Fruit fly (Drosophila melanogaster): ENCODE measurements around the gene t-Grip91.

The t-Grip91 gene

DNA sequence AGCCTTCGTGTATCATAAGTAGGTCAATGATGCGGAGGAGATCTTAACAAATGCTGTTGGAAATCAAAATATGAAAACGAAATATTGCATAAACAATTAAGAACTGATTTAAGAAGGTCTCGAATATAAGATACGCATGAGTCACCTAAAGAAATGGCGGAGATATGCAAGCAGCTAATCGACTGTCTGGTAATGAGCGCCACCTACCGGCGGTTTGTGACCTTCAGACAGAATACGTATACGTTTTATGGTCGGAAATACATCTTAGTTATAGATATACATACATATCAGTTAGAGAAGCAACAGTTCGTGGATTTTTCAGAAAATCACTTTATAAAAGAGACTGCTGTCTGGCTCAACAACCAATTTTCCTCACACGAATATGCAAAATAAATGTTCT is 889 bp upstream of the t-Grip91 start:
- TF ChIP-seq CG8478 (optimal IDR thresholded peaks at IDR 0.05): no peak

DNA sequence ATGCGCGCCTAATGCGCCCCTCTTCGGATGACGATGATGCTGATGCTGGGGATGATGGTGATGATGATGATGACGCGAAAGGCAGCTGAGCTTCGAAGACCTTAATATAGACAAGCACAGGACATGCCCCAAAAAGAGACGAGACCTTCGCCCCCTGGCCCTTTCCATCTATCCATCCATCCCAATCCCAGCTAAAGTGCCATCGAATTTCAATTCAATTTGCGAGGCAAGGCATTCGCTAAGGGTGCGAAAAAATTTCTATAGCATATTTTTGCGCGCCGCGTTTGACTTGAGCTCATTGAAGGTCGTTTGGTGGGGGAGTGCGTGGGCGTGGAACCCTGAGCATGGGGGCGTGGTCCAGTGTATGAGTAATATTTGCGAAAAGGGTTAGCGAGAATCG is 12.4 kb downstream of the t-Grip91 start:
- TF ChIP-seq usp (GFP tag; optimal IDR thresholded peaks at IDR 0.05): no peak
- TF ChIP-seq Dll (optimal IDR thresholded peaks at IDR 0.05): no peak
- no peak for TF ChIP-seq CG8478 (optimal IDR thresholded peaks at IDR 0.05)
- no peak for TF ChIP-seq psq (optimal IDR thresholded peaks at IDR 0.05)
- TF ChIP-seq pan (optimal IDR thresholded peaks at IDR 0.05): no peak
- TF ChIP-seq EcR (GFP tag; optimal IDR thresholded peaks at IDR 0.05): no peak

DNA sequence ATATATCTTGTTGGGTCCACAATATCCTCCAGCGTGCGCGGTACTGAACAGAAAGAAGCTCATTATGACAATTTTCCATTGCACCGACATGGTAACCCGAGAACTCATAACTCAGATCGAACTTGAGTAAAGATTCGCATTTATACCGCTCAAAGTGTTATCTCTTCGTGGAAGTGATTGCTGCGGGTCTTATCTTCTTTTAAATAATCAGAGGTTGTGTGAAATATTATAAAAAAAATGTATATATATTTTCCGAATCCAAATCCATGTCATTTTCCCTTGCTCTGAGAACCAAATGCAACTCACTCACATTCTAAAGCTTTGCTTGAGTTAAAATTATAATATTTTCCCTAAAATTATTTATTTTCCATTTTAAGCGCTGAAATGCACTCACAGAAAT is 28.2 kb downstream of the t-Grip91 start, which contains the start of gene CG42876:
CG42876 (minus strand) TSS at position 101 of the 400 bp plus-strand sequence.
- TF ChIP-seq CG8478 (optimal IDR thresholded peaks at IDR 0.05): no peak

DNA sequence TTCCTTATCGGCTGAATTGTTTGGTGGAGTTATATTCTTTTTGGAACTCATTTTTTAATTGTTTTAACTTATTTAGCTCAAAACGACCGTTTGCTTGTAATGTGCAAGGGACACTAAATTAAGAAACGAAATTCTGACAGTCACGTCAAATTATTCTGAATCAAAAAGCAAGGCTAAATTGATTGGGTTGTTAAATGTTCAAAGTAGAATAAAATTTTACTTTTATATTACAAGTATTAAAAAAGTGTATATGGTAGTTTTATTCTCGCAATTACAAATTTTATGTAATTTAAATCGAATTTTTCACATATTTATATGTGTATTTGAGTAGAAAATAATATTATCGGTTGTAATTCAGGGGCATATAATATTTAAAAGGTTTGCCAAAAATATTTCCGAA is 51.7 kb downstream of the t-Grip91 start, which contains the start of gene CG18518:
CG18518 (minus strand) TSS at position 101 of the 400 bp plus-strand sequence.
- TF ChIP-seq Dll (optimal IDR thresholded peaks at IDR 0.05) (no peak), EcR (GFP tag; optimal IDR thresholded peaks at IDR 0.05) (no peak), CG8478 (optimal IDR thresholded peaks at IDR 0.05) (no peak), usp (GFP tag; optimal IDR thresholded peaks at IDR 0.05) (no peak), psq (optimal IDR thresholded peaks at IDR 0.05) (no peak), pan (optimal IDR thresholded peaks at IDR 0.05) (no peak)

Data from whole organism.